Worm (Caenorhabditis elegans): Measurements from ENCODE around the gene Y37E11AL.1.
A peak's percentile ranks its signal among the peaks of the same experiment; 100 is the strongest.

Y37E11AL.1 gene

DNA sequence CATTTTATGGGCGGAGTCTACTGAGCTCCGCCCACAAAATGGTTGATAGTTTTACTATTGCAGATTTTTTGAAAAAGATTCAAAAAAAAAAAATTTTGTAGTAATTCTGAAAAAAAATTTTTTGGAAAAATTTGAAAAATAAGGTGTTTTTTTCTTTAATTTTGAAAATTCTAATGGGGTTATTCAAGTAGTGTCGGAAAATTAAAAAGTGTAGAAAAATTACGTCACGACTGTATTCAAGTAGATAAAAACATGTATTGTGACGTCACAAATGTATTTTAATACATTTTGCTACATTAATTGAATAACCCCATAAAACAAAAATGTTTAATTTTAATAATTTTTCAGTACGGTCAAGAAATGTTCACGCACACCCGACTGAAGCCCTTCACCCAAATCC lies 24.0 kb downstream of the Y37E11AL.1 start:
- no peak for TF ChIP-seq hmg-4 (GFP tag; optimal IDR thresholded peaks at IDR 0.05)

DNA sequence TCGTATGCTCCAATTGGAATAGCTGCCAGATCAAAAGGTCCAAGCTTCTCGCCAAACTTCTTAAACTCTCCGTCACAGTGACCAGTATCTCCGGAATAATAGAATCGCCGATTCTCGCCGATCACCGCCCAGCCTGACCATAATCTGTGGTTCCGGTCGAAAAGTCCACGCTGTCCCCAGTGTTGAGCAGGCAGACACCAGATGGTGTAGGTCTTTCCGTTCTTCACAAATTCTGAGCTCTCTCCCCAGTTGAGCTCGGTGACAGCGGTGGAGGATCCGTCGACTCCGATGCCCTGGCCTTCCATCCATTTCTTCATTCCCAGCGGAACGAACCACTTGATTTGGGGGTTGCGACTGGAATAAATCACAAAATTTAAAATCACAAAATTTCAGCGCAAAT lies 26.9 kb downstream of the Y37E11AL.1 start:
- no peak for TF ChIP-seq ceh-13 (GFP tag; optimal IDR thresholded peaks at IDR 0.05)
- TF ChIP-seq ama-1 (optimal IDR thresholded peaks at IDR 0.05), result no peak
- no peak for TF ChIP-seq pes-1 (GFP tag; IDR thresholded peaks at IDR 0.05)
- no peak for TF ChIP-seq F13C5.2 (tag; optimal IDR thresholded peaks at IDR 0.05)
- no peak for TF ChIP-seq ets-7 (tag; optimal IDR thresholded peaks at IDR 0.05)
- no peak for TF ChIP-seq scrt-1 (GFP tag; IDR thresholded peaks at IDR 0.05)
- TF ChIP-seq B0310.2 (tag; optimal IDR thresholded peaks at IDR 0.05), result no peak
- TF ChIP-seq hnd-1 (tag; optimal IDR thresholded peaks at IDR 0.05), result no peak
- no peak for TF ChIP-seq hmbx-1 (tag; optimal IDR thresholded peaks at IDR 0.05)
- no peak for TF ChIP-seq hmg-4 (GFP tag; optimal IDR thresholded peaks at IDR 0.05)
- no peak for TF ChIP-seq aly-1 (tag; optimal IDR thresholded peaks at IDR 0.05)
- TF ChIP-seq tra-4 (tag; optimal IDR thresholded peaks at IDR 0.05), result no peak
- no peak for TF ChIP-seq tbx-11 (GFP tag; IDR thresholded peaks at IDR 0.05)
- no peak for TF ChIP-seq ceh-36 (tag; optimal IDR thresholded peaks at IDR 0.05)
- TF ChIP-seq sea-1 (GFP tag; conservative IDR thresholded peaks at IDR 0.05), result no peak
- no peak for TF ChIP-seq flt-1 (GFP tag; IDR thresholded peaks at IDR 0.05)
- TF ChIP-seq tbx-37 (GFP tag; conservative IDR thresholded peaks at IDR 0.05), result no peak

DNA sequence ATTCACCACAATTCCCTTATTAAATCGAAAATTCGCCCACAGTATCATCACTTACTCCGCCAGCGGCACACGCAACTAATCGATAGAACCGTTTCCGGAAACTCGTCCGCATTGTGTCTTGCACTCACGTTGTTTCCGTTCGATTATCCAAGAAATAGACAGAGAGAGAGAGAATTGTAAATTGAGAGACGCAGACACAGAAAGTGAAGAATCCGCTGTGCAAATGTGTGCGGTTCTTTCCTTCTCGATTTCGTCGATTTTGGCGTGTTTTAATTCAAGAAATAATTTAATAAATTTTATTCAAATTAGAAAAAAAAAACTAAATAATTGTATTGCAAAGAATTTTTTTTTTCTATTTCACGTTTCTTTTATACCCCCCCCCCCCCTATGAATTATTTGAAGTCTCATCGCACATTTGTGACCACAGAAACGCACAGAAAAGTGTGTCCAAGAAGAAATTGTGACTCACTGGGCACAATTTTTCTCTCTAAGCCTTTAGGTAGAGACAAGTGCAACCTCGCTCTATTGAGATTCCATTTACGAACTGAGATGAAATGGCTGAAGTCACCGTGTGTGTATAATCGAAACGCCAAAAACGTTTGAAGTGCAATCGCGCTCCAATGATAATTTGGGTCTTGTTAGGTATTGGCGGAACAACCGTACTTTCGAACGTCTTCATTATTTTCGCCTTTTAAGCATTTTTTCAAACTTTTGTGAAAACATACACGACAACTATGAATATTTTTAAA lies 29.5 kb downstream of the Y37E11AL.1 start, which contains the start of gene nape-2:
Gene nape-2, minus strand, starts transcription at position 271 of the 749 bp plus-strand sequence.
- TF ChIP-seq flt-1 (GFP tag; IDR thresholded peaks at IDR 0.05) (no peak), pes-1 (GFP tag; IDR thresholded peaks at IDR 0.05) (no peak), ets-7 (tag; optimal IDR thresholded peaks at IDR 0.05) (no peak), hnd-1 (tag; optimal IDR thresholded peaks at IDR 0.05) (no peak), tra-4 (tag; optimal IDR thresholded peaks at IDR 0.05) (no peak), hmg-4 (GFP tag; optimal IDR thresholded peaks at IDR 0.05) (no peak), sea-1 (GFP tag; conservative IDR thresholded peaks at IDR 0.05) (no peak), aly-1 (tag; optimal IDR thresholded peaks at IDR 0.05) (no peak), tbx-11 (GFP tag; IDR thresholded peaks at IDR 0.05) (no peak), scrt-1 (GFP tag; IDR thresholded peaks at IDR 0.05) (no peak), tbx-37 (GFP tag; conservative IDR thresholded peaks at IDR 0.05) (no peak), hmbx-1 (tag; optimal IDR thresholded peaks at IDR 0.05) (no peak), F13C5.2 (tag; optimal IDR thresholded peaks at IDR 0.05) (no peak)

DNA sequence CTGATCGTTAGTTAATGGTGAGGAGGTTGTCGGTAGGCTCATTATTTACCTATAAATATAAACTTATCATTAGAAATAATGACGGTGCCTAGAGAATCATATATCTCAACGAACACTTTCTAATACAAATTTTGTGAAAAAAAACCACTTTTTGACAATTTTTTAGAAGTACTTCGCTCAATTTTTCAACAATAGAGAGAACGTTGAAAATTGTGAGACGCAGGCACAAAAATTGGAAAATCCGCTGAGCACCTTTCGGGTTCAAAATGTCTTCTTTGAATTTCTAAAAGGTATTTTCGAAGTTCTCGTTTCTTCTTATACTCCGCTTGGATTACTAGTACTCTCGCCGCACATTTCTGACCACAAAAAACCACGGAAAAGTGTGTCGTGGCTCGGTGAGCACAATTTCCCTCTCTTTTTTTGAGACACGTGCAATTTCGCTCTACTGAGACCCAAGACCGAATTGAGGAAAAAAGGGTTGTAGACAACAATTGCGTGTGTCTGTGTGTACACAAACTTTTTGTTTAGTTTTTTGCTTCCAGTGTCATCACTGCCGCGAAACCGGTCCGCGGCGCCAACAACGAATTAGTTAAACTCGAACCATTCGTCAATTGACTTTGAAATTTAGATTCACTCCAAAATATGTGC lies 31.7 kb downstream of the Y37E11AL.1 start, which contains the start of gene nape-1:
Gene nape-1, minus strand, starts transcription at position 51 of the 648 bp plus-strand sequence.
- no peak for TF ChIP-seq F13C5.2 (tag; optimal IDR thresholded peaks at IDR 0.05)
- no peak for TF ChIP-seq flt-1 (GFP tag; IDR thresholded peaks at IDR 0.05)
- TF ChIP-seq hmg-4 (GFP tag; optimal IDR thresholded peaks at IDR 0.05), result no peak
- TF ChIP-seq ets-7 (tag; optimal IDR thresholded peaks at IDR 0.05), result no peak
- no peak for TF ChIP-seq pes-1 (GFP tag; IDR thresholded peaks at IDR 0.05)
- TF ChIP-seq ceh-13 (GFP tag; optimal IDR thresholded peaks at IDR 0.05), result no peak
- TF ChIP-seq ceh-36 (tag; optimal IDR thresholded peaks at IDR 0.05), result no peak
- TF ChIP-seq tbx-37 (GFP tag; conservative IDR thresholded peaks at IDR 0.05), result no peak
- TF ChIP-seq scrt-1 (GFP tag; IDR thresholded peaks at IDR 0.05), result no peak
- no peak for TF ChIP-seq aly-1 (tag; optimal IDR thresholded peaks at IDR 0.05)
- no peak for TF ChIP-seq hmbx-1 (tag; optimal IDR thresholded peaks at IDR 0.05)
- TF ChIP-seq hnd-1 (tag; optimal IDR thresholded peaks at IDR 0.05), result no peak
- TF ChIP-seq ama-1 (optimal IDR thresholded peaks at IDR 0.05), result no peak
- no peak for TF ChIP-seq B0310.2 (tag; optimal IDR thresholded peaks at IDR 0.05)
- no peak for TF ChIP-seq tbx-11 (GFP tag; IDR thresholded peaks at IDR 0.05)
- no peak for TF ChIP-seq sea-1 (GFP tag; conservative IDR thresholded peaks at IDR 0.05)
- TF ChIP-seq tra-4 (tag; optimal IDR thresholded peaks at IDR 0.05), result no peak

DNA sequence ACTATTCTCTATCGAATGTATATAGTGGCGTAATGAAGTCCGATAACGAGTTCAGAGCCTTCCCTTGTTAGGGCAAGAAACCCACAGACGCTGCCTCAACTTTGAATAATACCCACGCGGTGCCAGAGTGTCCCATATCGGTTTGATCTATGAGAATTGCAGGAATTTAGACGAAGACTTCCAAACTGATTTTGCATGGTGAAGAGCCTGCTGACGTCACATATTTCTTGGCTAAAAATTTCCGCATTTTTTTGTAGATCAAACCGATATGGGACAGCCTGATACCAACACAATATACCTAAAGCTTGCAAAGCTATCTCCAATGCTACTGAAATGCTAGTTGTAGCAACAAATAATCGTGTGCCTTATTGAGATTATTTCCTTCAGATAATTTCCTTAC lies 32.6 kb downstream of the Y37E11AL.1 start:
- TF ChIP-seq tbx-11 (GFP tag; IDR thresholded peaks at IDR 0.05) (no peak), tbx-37 (GFP tag; conservative IDR thresholded peaks at IDR 0.05) (no peak), hnd-1 (tag; optimal IDR thresholded peaks at IDR 0.05) (no peak), flt-1 (GFP tag; IDR thresholded peaks at IDR 0.05) (no peak), hmg-4 (GFP tag; optimal IDR thresholded peaks at IDR 0.05) (no peak), hmbx-1 (tag; optimal IDR thresholded peaks at IDR 0.05) (no peak), B0310.2 (tag; optimal IDR thresholded peaks at IDR 0.05) (no peak), ets-7 (tag; optimal IDR thresholded peaks at IDR 0.05) (no peak), pes-1 (GFP tag; IDR thresholded peaks at IDR 0.05) (no peak), aly-1 (tag; optimal IDR thresholded peaks at IDR 0.05) (no peak), scrt-1 (GFP tag; IDR thresholded peaks at IDR 0.05) (no peak), F13C5.2 (tag; optimal IDR thresholded peaks at IDR 0.05) (no peak), tra-4 (tag; optimal IDR thresholded peaks at IDR 0.05) (no peak), ama-1 (optimal IDR thresholded peaks at IDR 0.05) (no peak)

DNA sequence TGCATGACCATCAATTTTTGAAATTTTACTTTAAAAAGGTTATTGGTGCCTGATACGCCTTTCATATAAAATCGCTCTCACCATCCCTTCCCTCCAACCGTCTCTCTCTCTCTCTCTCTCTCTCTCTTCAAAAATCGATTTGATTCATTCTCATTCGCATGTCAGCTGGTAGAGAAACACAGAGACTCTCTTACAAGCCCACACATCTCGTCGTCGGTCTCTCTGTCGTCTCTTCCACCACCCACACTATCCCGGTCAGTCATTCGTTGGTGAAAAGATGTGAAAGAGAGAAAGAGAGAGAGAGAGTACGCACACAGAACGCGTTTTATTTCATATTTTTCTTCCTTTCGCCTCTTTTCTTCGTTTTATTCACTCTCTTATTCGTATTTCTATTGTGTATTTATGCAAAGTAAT lies 33.1 kb downstream of the Y37E11AL.1 start:
- TF ChIP-seq scrt-1 (GFP tag; IDR thresholded peaks at IDR 0.05), result no peak
- peak; percentile 28 for TF ChIP-seq F13C5.2 (tag; optimal IDR thresholded peaks at IDR 0.05)
- TF ChIP-seq hmg-4 (GFP tag; optimal IDR thresholded peaks at IDR 0.05), result peak; percentile 73

DNA sequence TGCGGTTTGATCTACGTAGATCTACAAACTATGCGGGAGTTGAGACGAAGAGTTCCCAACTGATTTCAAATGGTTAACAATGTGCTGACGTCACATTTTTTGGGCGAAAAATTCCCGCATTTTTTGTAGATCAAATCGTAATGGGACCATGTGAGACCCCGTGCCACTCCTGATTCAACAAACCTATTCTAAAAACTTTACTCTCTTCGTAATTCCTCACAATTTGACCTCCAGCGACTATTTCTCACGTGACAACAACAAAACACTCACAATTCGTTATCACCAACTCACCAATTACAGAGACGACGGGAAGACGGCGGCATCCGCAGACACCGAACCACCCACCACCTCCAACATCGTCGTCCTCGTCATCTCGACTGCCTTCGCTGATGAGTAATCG lies 34.4 kb downstream of the Y37E11AL.1 start, which contains the start of gene siah-1:
Gene siah-1, plus strand, starts transcription at position 301 of the 400 bp plus-strand sequence.
- no peak for TF ChIP-seq ets-7 (tag; optimal IDR thresholded peaks at IDR 0.05)
